Fruit fly (Drosophila melanogaster): ENCODE results near the gene Brd8.

dm6 chr3R:29255963-29256527, 32.8 kb downstream of the Brd8 start, which contains the start of gene CG45544:
- TF ChIP-seq svp (GFP tag) (peak; percentile 97), OdsH (GFP tag; optimal IDR thresholded peaks at IDR 0.05) (peak; percentile 91), salr (GFP tag; optimal IDR thresholded peaks at IDR 0.05) (peak; percentile 79 to 95), Eip78C (GFP tag) (peak; percentile 98), Met (GFP tag; optimal IDR thresholded peaks at IDR 0.05) (peak; percentile 96), CG1621 (tag; optimal IDR thresholded peaks at IDR 0.05) (peak; percentile 98)

All from whole organism, prepupa.